Fruit fly (Drosophila melanogaster): ENCODE results near the gene CG32485.

The CG32485 gene

DNA sequence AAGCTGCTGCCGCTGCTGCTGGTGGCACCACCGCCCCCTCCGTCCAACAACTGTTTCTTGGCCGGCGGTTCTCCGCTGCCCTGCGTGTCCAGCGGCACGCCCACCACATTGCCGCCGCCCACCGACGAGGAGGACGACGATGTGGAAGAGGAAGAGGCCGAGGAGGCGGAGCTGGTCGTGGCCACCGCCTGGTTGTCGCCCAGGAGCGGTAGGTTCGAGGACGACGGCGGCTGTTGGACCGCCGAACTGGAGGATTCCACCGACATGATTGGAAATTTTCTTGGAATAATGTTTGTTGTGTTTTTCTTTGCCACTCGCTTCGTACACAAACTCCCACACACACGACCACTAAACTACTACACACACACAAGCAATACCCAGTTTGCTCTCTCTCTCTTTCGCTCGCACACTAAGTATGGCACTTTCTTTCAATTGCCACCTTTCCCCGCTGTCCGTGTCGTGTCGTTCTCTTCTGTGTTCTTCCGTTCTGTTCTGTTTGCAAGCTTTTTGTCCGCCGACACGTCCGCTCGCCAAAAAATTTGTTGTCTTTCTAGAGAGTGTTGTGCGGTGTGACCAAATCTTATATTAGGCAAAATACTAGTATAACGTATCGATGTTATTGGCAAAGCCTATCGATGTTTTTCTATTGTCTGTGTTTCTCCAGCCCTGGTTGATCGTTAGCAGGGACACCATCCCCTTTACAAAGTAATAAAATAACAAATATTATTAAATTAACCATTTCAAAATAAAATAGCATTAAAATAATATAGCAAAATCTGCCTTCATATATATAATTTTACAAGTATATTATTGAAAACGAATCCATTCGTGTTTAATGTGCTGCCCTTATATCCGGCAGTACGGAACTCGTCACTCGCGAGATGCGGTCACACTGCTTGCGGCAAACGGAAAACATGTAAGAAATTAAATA lies 20.4 kb downstream of the CG32485 start, which contains the start of the genes CG32486 and PAN3 (continued):
- TF ChIP-seq CG14965 (GFP tag; optimal IDR thresholded peaks at IDR 0.05; ENCODE audit: borderline replicate concordance) (no peak), kay (GFP tag; optimal IDR thresholded peaks at IDR 0.05) (no peak), CG1832 (GFP tag; optimal IDR thresholded peaks at IDR 0.05) (peak; percentile 68), Gug (GFP tag; IDR thresholded peaks at IDR 0.05) (peak; percentile 27; the same call in 1 of the 4 replicates), CG9727 (GFP tag; optimal IDR thresholded peaks at IDR 0.05) (peak; percentile 58), ab (GFP tag; optimal IDR thresholded peaks at IDR 0.05) (peak; percentile 81), sens (GFP tag) (peak; percentile 82), onecut (GFP tag; IDR thresholded peaks at IDR 0.05) (peak; percentile 67), klu (GFP tag; IDR thresholded peaks at IDR 0.05) (no peak), ro (GFP tag; IDR thresholded peaks at IDR 0.05) (no peak), Gsc (GFP tag; IDR thresholded peaks at IDR 0.05) (no peak), NC2α (GFP tag; optimal IDR thresholded peaks at IDR 0.05) (no peak), CG6272 (GFP tag; IDR thresholded peaks at IDR 0.05) (peak; percentile 33; the same call in 1 of the 2 replicates), cato (GFP tag; optimal IDR thresholded peaks at IDR 0.05; ENCODE audit: borderline replicate concordance) (no peak), CG13775 (GFP tag; optimal IDR thresholded peaks at IDR 0.05) (peak; percentile 29), CTCF (GFP tag; optimal IDR thresholded peaks at IDR 0.05) (no peak), zen2 (GFP tag; IDR thresholded peaks at IDR 0.05; ENCODE audit: partially characterized antibody) (peak; percentile 45; the same call in 2 of the 3 replicates), CG32532 (GFP tag; IDR thresholded peaks at IDR 0.05) (peak; percentile 66), Camta (GFP tag; optimal IDR thresholded peaks at IDR 0.05) (peak; percentile 13), BtbVII (GFP tag; optimal IDR thresholded peaks at IDR 0.05) (no peak), CG16813 (GFP tag; IDR thresholded peaks at IDR 0.05; ENCODE audit: partially characterized antibody) (peak; percentile 90), HHEX (GFP tag; optimal IDR thresholded peaks at IDR 0.05) (peak; percentile 47), pho (GFP tag; optimal IDR thresholded peaks at IDR 0.05) (peak; percentile 20), ac (GFP tag; optimal IDR thresholded peaks at IDR 0.05) (no peak), Chrac-16 (GFP tag; optimal IDR thresholded peaks at IDR 0.05) (no peak), CG8089 (GFP tag; optimal IDR thresholded peaks at IDR 0.05) (peak; percentile 33), Atf6 (GFP tag; IDR thresholded peaks at IDR 0.05) (no peak), Poxn (GFP tag; IDR thresholded peaks at IDR 0.05) (no peak), Hr39 (optimal IDR thresholded peaks at IDR 0.05) (no peak), CG9817 (tag; optimal IDR thresholded peaks at IDR 0.05) (peak; percentile 31), lov (optimal IDR thresholded peaks at IDR 0.05) (no peak), lov (GFP tag; IDR thresholded peaks at IDR 0.05) (peak; percentile 68; the same call in 1 of the 3 replicates), TFAM (GFP tag; optimal IDR thresholded peaks at IDR 0.05) (no peak), vfl (GFP tag; optimal IDR thresholded peaks at IDR 0.05) (peak; percentile 57), Ravus (GFP tag; IDR thresholded peaks at IDR 0.05) (no peak), D19A (tag; optimal IDR thresholded peaks at IDR 0.05) (no peak), CG17612 (GFP tag; IDR thresholded peaks at IDR 0.05) (no peak), pb (GFP tag; optimal IDR thresholded peaks at IDR 0.05) (no peak), dysf (GFP tag; IDR thresholded peaks at IDR 0.05) (peak; percentile 5; the same call in 1 of the 3 replicates), CG3407 (GFP tag; optimal IDR thresholded peaks at IDR 0.05) (peak; percentile 23), fd102C (GFP tag; optimal IDR thresholded peaks at IDR 0.05) (peak; percentile 18), C15 (GFP tag; IDR thresholded peaks at IDR 0.05) (no peak), Optix (GFP tag; IDR thresholded peaks at IDR 0.05) (peak; percentile 32; the same call in 1 of the 3 replicates), Sry-β (GFP tag; optimal IDR thresholded peaks at IDR 0.05) (no peak), CG11696 (GFP tag; IDR thresholded peaks at IDR 0.05) (no peak), cad (GFP tag; optimal IDR thresholded peaks at IDR 0.05) (peak; percentile 40), CG34224 (GFP tag; IDR thresholded peaks at IDR 0.05; ENCODE audit: partially characterized antibody) (peak; percentile 59), CG16815 (GFP tag; optimal IDR thresholded peaks at IDR 0.05) (no peak), ci (GFP tag; IDR thresholded peaks at IDR 0.05) (peak; percentile 60; the same call in 1 of the 3 replicates), ftz-f1 (GFP tag; optimal IDR thresholded peaks at IDR 0.05) (peak; percentile 77), YL-1 (GFP tag; optimal IDR thresholded peaks at IDR 0.05) (peak; percentile 54)

Data from whole organism, embryonic.